Fruit fly (Drosophila melanogaster) whole organism, prepupa: ENCODE data around the gene mRpL22.

Source experiments
- CG10631 ChIP-seq: fragments of 200-800 bp; sonication (Bioruptor generic); optimal IDR thresholded peaks from 2 replicates; lab custom pipeline; 2016; ENCODE audit warnings: missing biosample characterization, missing genetic modification characterization
- CG11762 ChIP-seq: fragments of 200-800 bp; sonication (Bioruptor generic); optimal IDR thresholded peaks from 3 replicates; lab custom pipeline; 2016; ENCODE audit warnings: missing biosample characterization, missing genetic modification characterization; ENCODE audit not compliant: insufficient read depth
- CG11902 ChIP-seq: fragments of 200-800 bp; sonication (Bioruptor generic); optimal IDR thresholded peaks from 3 replicates; lab custom pipeline; 2016; ENCODE audit warnings: missing biosample characterization, missing genetic modification characterization
- CG15336 ChIP-seq: fragments of 200-800 bp; sonication (Bioruptor generic); IDR thresholded peaks from 2 replicates; pipeline ENCODE4 v1.3.6; 2022; ENCODE audit warnings: missing biosample characterization, missing genetic modification characterization
- CG1621 ChIP-seq: fragments of 200-800 bp; sonication (Bioruptor generic); optimal IDR thresholded peaks from 3 replicates; lab custom pipeline; 2018; ENCODE audit warnings: missing biosample characterization, mild to moderate bottlenecking, missing genetic modification characterization
- CG16779 ChIP-seq: fragments of 200-800 bp; sonication (Bioruptor generic); optimal IDR thresholded peaks from 3 replicates; lab custom pipeline; 2017; ENCODE audit warnings: missing biosample characterization, mild to moderate bottlenecking, missing genetic modification characterization
- CG31627 ChIP-seq: fragments of 200-800 bp; sonication (Bioruptor generic); optimal IDR thresholded peaks from 3 replicates; lab custom pipeline; 2016; ENCODE audit warnings: missing biosample characterization, missing genetic modification characterization
- CG32006 ChIP-seq: fragments of 200-800 bp; sonication (Bioruptor generic); optimal IDR thresholded peaks from 3 replicates; lab custom pipeline; 2017; ENCODE audit warnings: missing biosample characterization, mild to moderate bottlenecking, missing genetic modification characterization
- CG34406 ChIP-seq: fragments of 200-800 bp; sonication (Bioruptor generic); optimal IDR thresholded peaks from 3 replicates; lab custom pipeline; 2016; ENCODE audit warnings: missing biosample characterization, missing genetic modification characterization
- CG3919 ChIP-seq: fragments of 200-800 bp; sonication (Bioruptor generic); optimal IDR thresholded peaks from 3 replicates; lab custom pipeline; 2016; ENCODE audit warnings: missing biosample characterization, missing genetic modification characterization
- CG4318 ChIP-seq: fragments of 200-800 bp; sonication (Bioruptor generic); optimal IDR thresholded peaks from 3 replicates; lab custom pipeline; 2017; ENCODE audit warnings: missing biosample characterization, mild to moderate bottlenecking, missing genetic modification characterization
- CG6163 ChIP-seq: fragments of 200-800 bp; sonication (Bioruptor generic); IDR thresholded peaks from 3 replicates; pipeline ENCODE4 v1.3.6; 2022; ENCODE audit warnings: missing biosample characterization, missing genetic modification characterization
- CG6276 ChIP-seq: fragments of 200-800 bp; sonication (Bioruptor generic); optimal IDR thresholded peaks from 2 replicates; lab custom pipeline; 2017; ENCODE audit warnings: missing biosample characterization, mild to moderate bottlenecking, missing genetic modification characterization
- CG6792 ChIP-seq: fragments of 200-800 bp; sonication (Bioruptor generic); optimal IDR thresholded peaks from 3 replicates; lab custom pipeline; 2016; ENCODE audit warnings: missing biosample characterization, missing genetic modification characterization
- CG6808 ChIP-seq: fragments of 200-800 bp; sonication (Bioruptor generic); optimal IDR thresholded peaks from 3 replicates; lab custom pipeline; 2017; ENCODE audit warnings: missing biosample characterization, missing genetic modification characterization, mild to moderate bottlenecking, moderate library complexity, missing genetic modification reagents
- CG6854 ChIP-seq: fragments of 200-800 bp; sonication (Bioruptor generic); optimal IDR thresholded peaks from 2 replicates; lab custom pipeline; 2017; ENCODE audit warnings: missing biosample characterization, mild to moderate bottlenecking, missing genetic modification characterization
- CG7368 ChIP-seq: fragments of 200-800 bp; sonication (Bioruptor generic); optimal IDR thresholded peaks from 3 replicates; lab custom pipeline; 2016; ENCODE audit warnings: missing biosample characterization, missing genetic modification characterization
- CG8319 ChIP-seq: fragments of 200-800 bp; sonication (Bioruptor generic); optimal IDR thresholded peaks from 3 replicates; lab custom pipeline; 2016; ENCODE audit warnings: missing biosample characterization, missing genetic modification characterization
- CG8632 ChIP-seq: fragments of 200-800 bp; sonication (Bioruptor generic); optimal IDR thresholded peaks from 3 replicates; lab custom pipeline; 2016; ENCODE audit warnings: missing biosample characterization, missing genetic modification characterization
- CG9139 ChIP-seq: fragments of 200-800 bp; sonication (Bioruptor generic); optimal IDR thresholded peaks from 3 replicates; lab custom pipeline; 2017; ENCODE audit warnings: missing biosample characterization, mild to moderate bottlenecking, missing genetic modification characterization
- Eip75B ChIP-seq: fragments of 200-800 bp; sonication (Bioruptor generic); optimal IDR thresholded peaks from 3 replicates; lab custom pipeline; 2016; ENCODE audit warnings: missing biosample characterization, missing genetic modification characterization
- Eip78C ChIP-seq: fragments of 200-800 bp; sonication (Bioruptor generic); peaks from one replicate; lab custom pipeline; 2016; ENCODE audit warnings: missing biosample characterization, missing genetic modification characterization
- Eip93F ChIP-seq: fragments of 200-800 bp; sonication (Bioruptor generic); optimal IDR thresholded peaks from 2 replicates; lab custom pipeline; 2016; ENCODE audit warnings: missing biosample characterization, mild to moderate bottlenecking, missing genetic modification characterization
- Ets21C ChIP-seq: fragments of 200-800 bp; sonication (Bioruptor generic); optimal IDR thresholded peaks from 3 replicates; lab custom pipeline; 2016; ENCODE audit warnings: missing biosample characterization, missing genetic modification characterization
- Ets96B ChIP-seq: fragments of 200-800 bp; optimal IDR thresholded peaks from 2 replicates; lab custom pipeline; 2019; ENCODE audit warnings: missing biosample characterization, mild to moderate bottlenecking, missing genetic modification characterization, moderate library complexity
- Hr38 ChIP-seq: sonication (Bioruptor generic); optimal IDR thresholded peaks from 2 replicates; lab custom pipeline; 2016; ENCODE audit warnings: missing biosample characterization, missing genetic modification characterization
- Hr39 ChIP-seq: fragments of 200-800 bp; sonication (Bioruptor generic); optimal IDR thresholded peaks from 2 replicates; lab custom pipeline; 2016; ENCODE audit warnings: missing biosample characterization, missing genetic modification characterization
- Hr4 ChIP-seq: fragments of 200-800 bp; sonication (Bioruptor generic); optimal IDR thresholded peaks from 3 replicates; lab custom pipeline; 2016; ENCODE audit warnings: missing biosample characterization, missing genetic modification characterization
- Lpt ChIP-seq: fragments of 200-800 bp; sonication (Bioruptor generic); optimal IDR thresholded peaks from 3 replicates; lab custom pipeline; 2016; ENCODE audit warnings: missing biosample characterization, missing genetic modification characterization
- OdsH ChIP-seq: fragments of 200-800 bp; sonication (Bioruptor generic); optimal IDR thresholded peaks from 3 replicates; lab custom pipeline; 2016; ENCODE audit warnings: missing biosample characterization, missing genetic modification characterization
- Sox102F ChIP-seq: fragments of 200-800 bp; sonication (Bioruptor generic); optimal IDR thresholded peaks from 2 replicates; lab custom pipeline; 2016; ENCODE audit warnings: missing biosample characterization, mild to moderate bottlenecking, missing genetic modification characterization
- Sox14 ChIP-seq: fragments of 200-800 bp; sonication (Bioruptor generic); optimal IDR thresholded peaks from 3 replicates; lab custom pipeline; 2016; ENCODE audit warnings: missing biosample characterization, missing genetic modification characterization
- Sox15 ChIP-seq: fragments of 200-800 bp; sonication (Bioruptor generic); optimal IDR thresholded peaks from 3 replicates; lab custom pipeline; 2016; ENCODE audit warnings: missing biosample characterization, missing genetic modification characterization
- achi ChIP-seq: fragments of 200-800 bp; sonication (Bioruptor generic); optimal IDR thresholded peaks from 3 replicates; lab custom pipeline; 2016; ENCODE audit warnings: missing biosample characterization, missing genetic modification characterization
- acj6 ChIP-seq: fragments of 200-800 bp; sonication (Bioruptor generic); optimal IDR thresholded peaks from 3 replicates; lab custom pipeline; 2016; ENCODE audit warnings: missing biosample characterization, missing genetic modification characterization
- cyc ChIP-seq: fragments of 200-800 bp; sonication (Bioruptor generic); optimal IDR thresholded peaks from 3 replicates; lab custom pipeline; 2016; ENCODE audit warnings: missing biosample characterization, missing genetic modification characterization
- dsx ChIP-seq: fragments of 200-800 bp; optimal IDR thresholded peaks from 3 replicates; lab custom pipeline; 2019; ENCODE audit warnings: missing biosample characterization, mild to moderate bottlenecking, missing genetic modification characterization, moderate library complexity; ENCODE audit not compliant: poor library complexity, severe bottlenecking
- eg ChIP-seq: fragments of 200-800 bp; sonication (Bioruptor generic); IDR thresholded peaks from 3 replicates; pipeline ENCODE4 v1.3.6; 2022; ENCODE audit warnings: missing biosample characterization, missing genetic modification characterization
- esn ChIP-seq: fragments of 200-800 bp; sonication (Bioruptor generic); optimal IDR thresholded peaks from 2 replicates; lab custom pipeline; 2016; ENCODE audit warnings: missing biosample characterization, mild to moderate bottlenecking, missing genetic modification characterization, moderate library complexity
- fd59A ChIP-seq: fragments of 200-800 bp; sonication (Bioruptor generic); optimal IDR thresholded peaks from 2 replicates; lab custom pipeline; 2017; ENCODE audit warnings: missing biosample characterization, mild to moderate bottlenecking, missing genetic modification characterization, missing genetic modification reagents
- lz ChIP-seq: fragments of 200-800 bp; sonication (Bioruptor generic); optimal IDR thresholded peaks from 3 replicates; lab custom pipeline; 2016; ENCODE audit warnings: missing biosample characterization, missing genetic modification characterization
- net ChIP-seq: fragments of 200-800 bp; sonication (Bioruptor generic); optimal IDR thresholded peaks from 3 replicates; lab custom pipeline; 2016; ENCODE audit warnings: missing biosample characterization, missing genetic modification characterization
- pdm3 ChIP-seq: fragments of 200-800 bp; sonication (Bioruptor generic); optimal IDR thresholded peaks from 3 replicates; lab custom pipeline; 2016; ENCODE audit warnings: missing biosample characterization, missing genetic modification characterization
- salr ChIP-seq, 2 experiments: fragments of 200-800 bp; sonication (Bioruptor generic); optimal IDR thresholded peaks; 3 replicates each; lab custom pipeline; 2016 to 2018; ENCODE audit warnings: missing biosample characterization in 2 of 2, missing genetic modification characterization in 2 of 2, mild to moderate bottlenecking in 1 of 2
- ss ChIP-seq, 2 experiments: fragments of 200-800 bp; sonication (Bioruptor generic); optimal IDR thresholded peaks; 2 replicates in 1 of 2; 3 replicates in 1 of 2; lab custom pipeline; 2017 to 2018; ENCODE audit warnings: mild to moderate bottlenecking in 2 of 2, missing biosample characterization in 2 of 2, missing genetic modification characterization in 2 of 2, moderate library complexity in 1 of 2
- topi ChIP-seq: fragments of 200-800 bp; sonication (Bioruptor generic); optimal IDR thresholded peaks from 3 replicates; lab custom pipeline; 2016; ENCODE audit warnings: missing biosample characterization, missing genetic modification characterization
- vri ChIP-seq: fragments of 200-800 bp; sonication (Bioruptor generic); optimal IDR thresholded peaks from 3 replicates; lab custom pipeline; 2016; ENCODE audit warnings: missing biosample characterization, mild to moderate bottlenecking, missing genetic modification characterization

The mRpL22 gene

dm6 chrX:16761531-16761930 lies 22.2 kb upstream of the mRpL22 start (continued):
- peak; percentile 78 for TF ChIP-seq cyc (GFP tag; lab: Kevin White, UChicago)
- TF ChIP-seq net = peak; percentile 40
- TF ChIP-seq CG8632 (GFP tag; lab: Kevin White, UChicago) = peak; percentile 67
- peak; percentile 66 for TF ChIP-seq CG34406 (GFP tag; lab: Kevin White, UChicago)
- TF ChIP-seq eg (GFP tag; lab: Robert Waterston, UW) = peak; percentile 63; the same call in 2 of the 3 replicates
- TF ChIP-seq Sox14 = peak; percentile 73
- no peak for TF ChIP-seq Eip93F
- peak; percentile 62 for TF ChIP-seq CG11902 (GFP tag; lab: Kevin White, UChicago)
- peak; percentile 67 for TF ChIP-seq Ets96B
- peak; percentile 52 for TF ChIP-seq CG7368
- no peak for TF ChIP-seq CG6808
- peak; percentile 54 for TF ChIP-seq achi
- TF ChIP-seq Sox102F (GFP tag; lab: Kevin White, UChicago) = peak; percentile 78
- peak; percentile 61 for TF ChIP-seq CG1621 (tag; lab: Kevin White, UChicago)
- TF ChIP-seq salr (GFP tag; optimal IDR thresholded peaks at IDR 0.05; lab: Kevin White, UChicago) = peak in 1 of 2 experiments; percentile 43
- TF ChIP-seq esn (GFP tag; lab: Kevin White, UChicago) = peak; percentile 81
- TF ChIP-seq Hr4 (GFP tag; lab: Kevin White, UChicago) = peak; percentile 68
- peak; percentile 63 for TF ChIP-seq CG32006 (GFP tag; lab: Kevin White, UChicago)
- peak; percentile 77 for TF ChIP-seq CG31627 (GFP tag; lab: Kevin White, UChicago)
- TF ChIP-seq CG3919 = peak; percentile 62
- TF ChIP-seq Eip75B (GFP tag; lab: Kevin White, UChicago) = peak; percentile 67
- TF ChIP-seq vri (GFP tag; lab: Kevin White, UChicago) = peak; percentile 84
- peak; percentile 47 for TF ChIP-seq Lpt (GFP tag; lab: Kevin White, UChicago)
- no peak for TF ChIP-seq CG6854 (GFP tag; lab: Kevin White, UChicago)
- TF ChIP-seq CG8319 (GFP tag; lab: Kevin White, UChicago) = peak; percentile 42
- TF ChIP-seq CG4318 (GFP tag; lab: Kevin White, UChicago) = peak; percentile 19
- TF ChIP-seq Ets21C (GFP tag; lab: Kevin White, UChicago) = peak; percentile 65

dm6 chrX:16764955-16765354 lies 18.8 kb upstream of the mRpL22 start:
- TF ChIP-seq CG8319 (GFP tag; lab: Kevin White, UChicago) (no peak), acj6 (GFP tag; lab: Kevin White, UChicago) (peak; percentile 18), CG1621 (tag; lab: Kevin White, UChicago) (peak; percentile 8), dsx (GFP tag; lab: Kevin White, UChicago) (peak; percentile 62), CG32006 (GFP tag; lab: Kevin White, UChicago) (peak; percentile 48), CG9139 (no peak), topi (GFP tag; lab: Kevin White, UChicago) (peak; percentile 47), Hr38 (GFP tag; lab: Kevin White, UChicago) (no peak), CG6808 (peak; percentile 39), Eip78C (peak; percentile 91), Sox14 (peak; percentile 25), Sox102F (GFP tag; lab: Kevin White, UChicago) (peak; percentile 26), CG6163 (GFP tag; lab: Robert Waterston, UW) (no peak), lz (GFP tag; lab: Kevin White, UChicago) (peak; percentile 33), CG16779 (tag; lab: Kevin White, UChicago) (no peak), Hr39 (no peak), pdm3 (GFP tag; lab: Kevin White, UChicago) (peak; percentile 9), Sox15 (GFP tag; lab: Kevin White, UChicago) (no peak), cyc (GFP tag; lab: Kevin White, UChicago) (no peak), achi (peak; percentile 42), vri (GFP tag; lab: Kevin White, UChicago) (peak; percentile 3), CG34406 (GFP tag; lab: Kevin White, UChicago) (no peak), Eip75B (GFP tag; lab: Kevin White, UChicago) (peak; percentile 19), CG6792 (peak; percentile 31), eg (GFP tag; lab: Robert Waterston, UW) (no peak), Ets21C (GFP tag; lab: Kevin White, UChicago) (no peak), Ets96B (peak; percentile 28), CG11762 (GFP tag; lab: Kevin White, UChicago) (no peak), CG6276 (GFP tag; lab: Kevin White, UChicago) (peak; percentile 24), OdsH (GFP tag; lab: Kevin White, UChicago) (peak; percentile 14), net (peak; percentile 49), CG4318 (GFP tag; lab: Kevin White, UChicago) (no peak), Hr4 (GFP tag; lab: Kevin White, UChicago) (peak; percentile 11), fd59A (peak; percentile 14), esn (GFP tag; lab: Kevin White, UChicago) (peak; percentile 53), CG15336 (GFP tag; lab: Robert Waterston, UW) (peak; percentile 36), ss (GFP tag; optimal IDR thresholded peaks at IDR 0.05; lab: Kevin White, UChicago) (peak; percentile 59 to 70), CG10631 (peak; percentile 34)
